Worm (Caenorhabditis elegans): ENCODE data around the gene cutl-15.

Gene cutl-15

DNA sequence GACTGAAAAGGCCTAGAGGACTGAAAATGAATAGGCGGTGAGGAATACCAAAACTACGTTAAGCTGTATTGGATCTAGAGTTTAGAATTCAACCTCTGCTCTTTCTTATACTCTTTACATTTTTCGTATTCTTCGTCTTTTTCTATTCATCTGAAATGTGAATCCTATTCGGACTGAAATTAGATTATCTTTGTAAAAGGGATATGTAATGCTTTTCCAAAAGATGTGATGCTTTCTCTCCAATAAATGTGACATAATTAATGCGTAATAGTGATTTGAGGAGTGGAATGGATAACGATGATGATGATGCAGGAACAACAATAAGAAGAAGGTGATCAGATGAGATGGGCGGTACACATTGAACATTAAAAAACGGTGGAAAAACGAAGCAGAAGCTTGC lies 1.2 kb upstream of the cutl-15 start:
- TF ChIP-seq saeg-2 (GFP tag; IDR thresholded peaks at IDR 0.05) (no peak), nhr-102 (tag; optimal IDR thresholded peaks at IDR 0.05) (no peak), pqm-1 (tag; optimal IDR thresholded peaks at IDR 0.05) (no peak), attf-4 (tag; optimal IDR thresholded peaks at IDR 0.05) (no peak), madf-5 (GFP tag; IDR thresholded peaks at IDR 0.05) (no peak), lin-15B (tag; optimal IDR thresholded peaks at IDR 0.05) (no peak), daf-16 (GFP tag; optimal IDR thresholded peaks at IDR 0.05) (no peak), daf-16 (tag; optimal IDR thresholded peaks at IDR 0.05) (no peak)

DNA sequence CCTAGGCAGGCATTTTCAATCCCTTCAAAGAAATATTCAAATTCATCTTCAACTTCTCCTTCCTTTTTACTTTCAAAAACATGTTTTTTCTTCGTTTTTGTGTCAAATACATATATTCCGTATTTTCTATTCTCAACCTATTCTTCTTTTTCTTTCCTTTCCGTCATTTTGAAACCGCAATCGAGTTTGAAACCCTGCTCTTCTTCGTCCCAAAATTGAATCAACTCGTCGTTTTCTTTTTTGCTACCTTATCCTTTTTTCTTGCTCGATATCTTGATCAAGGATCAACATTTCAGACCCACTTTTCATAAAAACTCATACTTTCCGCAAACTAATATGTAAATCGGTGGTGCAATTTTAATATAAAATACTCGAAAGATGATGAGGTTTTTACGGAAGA lies 2.3 kb downstream of the cutl-15 start:
- TF ChIP-seq jun-1 (tag; optimal IDR thresholded peaks at IDR 0.05) = no peak
- peak; percentile 18 for TF ChIP-seq fkh-10 (GFP tag; optimal IDR thresholded peaks at IDR 0.05)

DNA sequence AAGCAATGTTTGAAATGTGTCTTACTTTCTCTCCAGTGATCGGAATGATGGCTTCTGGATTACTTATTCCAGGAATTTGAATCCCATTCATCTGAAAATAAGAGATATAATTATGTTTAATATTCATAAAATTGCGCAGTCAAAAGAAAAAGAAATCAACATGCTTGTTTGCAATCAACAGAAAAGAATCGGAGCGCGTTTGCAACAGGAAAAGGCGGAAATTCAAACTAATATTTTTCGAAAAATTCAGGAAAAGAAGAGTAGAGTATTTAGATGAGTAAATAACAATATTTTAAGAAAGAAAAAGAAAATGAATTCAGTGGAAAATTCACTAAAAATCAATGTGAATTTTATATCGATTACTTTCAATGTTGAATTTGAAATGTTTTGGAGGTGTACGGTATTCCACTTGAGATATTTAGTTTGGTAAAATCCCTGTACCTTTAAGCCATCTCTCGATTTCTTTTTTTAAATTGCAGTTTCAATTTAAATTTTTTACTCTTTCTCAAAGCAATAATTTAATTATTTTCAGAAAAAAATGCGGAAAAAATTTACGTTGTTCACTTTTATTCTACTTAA lies 7.0 kb downstream of the cutl-15 start, which contains the start of the genes set-17 and T21B10.4:
TSS of gene set-17 (minus strand) at position 127 of the 579 bp plus-strand sequence.
TSS of gene T21B10.4 (plus strand) at position 533 of the 579 bp plus-strand sequence.
- TF ChIP-seq lsy-2 (tag; optimal IDR thresholded peaks at IDR 0.05) (peak in 1 of 2 experiments; percentile 39), nhr-28 (tag; optimal IDR thresholded peaks at IDR 0.05) (no peak), lin-38 (GFP tag; IDR thresholded peaks at IDR 0.05) (peak; percentile 58), hmg-1.1 (GFP tag; IDR thresholded peaks at IDR 0.05) (no peak), nhr-10 (tag; optimal IDR thresholded peaks at IDR 0.05) (no peak), nhr-6 (tag; optimal IDR thresholded peaks at IDR 0.05) (peak; percentile 18), spr-1 (tag; optimal IDR thresholded peaks at IDR 0.05) (no peak), ceh-82 (tag; optimal IDR thresholded peaks at IDR 0.05) (no peak), dmd-8 (GFP tag; IDR thresholded peaks at IDR 0.05) (no peak), daf-16 (GFP tag; optimal IDR thresholded peaks at IDR 0.05) (no peak), daf-16 (tag; optimal IDR thresholded peaks at IDR 0.05) (peak; percentile 71), skn-1 (tag; optimal IDR thresholded peaks at IDR 0.05) (no peak), dpl-1 (GFP tag; optimal IDR thresholded peaks at IDR 0.05) (peak; percentile 79), fos-1 (tag; optimal IDR thresholded peaks at IDR 0.05) (no peak), jun-1 (tag; optimal IDR thresholded peaks at IDR 0.05) (no peak), snpc-1.2 (GFP tag; IDR thresholded peaks at IDR 0.05) (no peak)

DNA sequence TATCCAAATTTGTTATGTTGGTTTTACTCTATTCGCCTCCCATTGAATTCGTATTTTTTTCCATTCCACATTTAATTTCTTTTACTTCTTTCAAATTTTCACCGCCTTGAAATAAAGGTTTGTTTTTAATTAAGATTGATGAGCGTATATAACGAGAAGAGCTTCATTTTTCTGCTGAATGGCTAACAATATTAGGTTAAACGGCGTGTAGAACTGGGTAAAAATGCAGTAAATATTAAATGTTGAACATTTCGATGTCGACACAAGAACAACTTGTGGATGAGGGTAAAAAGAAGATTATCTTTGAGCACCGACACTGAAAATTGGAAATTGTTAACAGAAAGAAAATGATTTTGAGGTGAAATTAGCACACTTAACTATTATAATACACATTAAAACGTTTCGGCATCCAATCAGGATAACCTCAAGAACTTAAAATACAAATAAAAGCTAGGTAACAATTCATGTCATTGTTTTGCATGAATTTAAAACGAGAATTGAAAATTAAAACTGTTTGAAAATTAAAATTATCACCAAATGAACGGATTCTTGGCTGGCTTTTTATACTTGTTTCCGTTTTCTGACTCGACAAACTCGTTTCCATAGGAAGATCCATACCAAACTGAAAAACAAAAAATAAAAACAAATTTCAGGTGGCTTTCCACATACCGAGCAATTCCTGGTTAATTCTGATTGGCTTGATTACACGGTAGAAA lies 8.4 kb downstream of the cutl-15 start:
- TF ChIP-seq hlh-11 (tag; optimal IDR thresholded peaks at IDR 0.05) (no peak), lin-38 (GFP tag; IDR thresholded peaks at IDR 0.05) (peak; percentile 30), ama-1 (optimal IDR thresholded peaks at IDR 0.05) (no peak), T20F7.1 (GFP tag; optimal IDR thresholded peaks at IDR 0.05) (peak; percentile 15), unc-62 (GFP tag; optimal IDR thresholded peaks at IDR 0.05 in 1 of 2) (peak in 1 of 2 experiments; percentile 14), unc-62 (tag; optimal IDR thresholded peaks at IDR 0.05) (no peak), Y48G9A.11 (GFP tag; IDR thresholded peaks at IDR 0.05) (peak; percentile 15; the same call in 1 of the 2 replicates), arid-1 (GFP tag; conservative IDR thresholded peaks at IDR 0.05) (0 out of 2 replicates have a peak, but pooled peaks have one; percentile 30), snpc-1.2 (GFP tag; IDR thresholded peaks at IDR 0.05) (peak; percentile 18; the same call in 1 of the 2 replicates), aha-1 (tag) (peak; percentile 91)

DNA sequence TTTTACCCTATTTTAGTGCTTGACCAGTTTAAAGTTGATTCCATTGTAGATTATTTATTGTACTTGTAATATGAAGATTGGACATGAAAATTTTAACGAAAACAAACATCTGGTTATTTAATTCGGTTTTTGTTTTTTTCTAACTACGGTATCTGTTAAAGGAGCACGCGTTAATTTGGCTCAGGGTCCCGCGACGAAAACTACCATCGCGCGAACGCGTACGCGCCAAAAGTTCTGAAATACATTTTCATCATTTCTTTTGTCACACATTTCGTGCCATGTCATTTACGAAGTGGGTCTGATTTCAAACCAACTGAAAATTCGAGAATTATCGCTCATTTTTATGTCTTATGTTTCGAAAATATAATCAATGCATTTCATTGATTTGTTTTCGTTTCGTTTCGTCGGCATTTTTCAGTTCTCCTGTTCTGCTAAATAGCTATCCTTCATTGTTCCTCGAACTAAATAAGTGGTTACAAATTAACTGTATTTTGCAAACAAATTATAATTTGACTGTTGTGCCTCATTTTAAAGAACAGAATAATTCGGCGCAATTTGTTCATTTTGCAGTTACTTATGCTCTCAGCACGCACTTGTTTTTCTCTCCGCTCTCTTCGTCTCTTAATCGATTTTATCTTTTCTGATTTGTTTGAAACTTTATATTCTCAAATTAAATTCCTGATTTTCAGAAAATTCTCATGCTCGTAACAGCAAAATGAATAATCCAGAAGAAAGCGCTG lies 13.6 kb downstream of the cutl-15 start, which contains the start of gene T21B10.3:
TSS of gene T21B10.3 (plus strand) at position 690 of the 740 bp plus-strand sequence.
- no peak for TF ChIP-seq nhr-102 (tag; optimal IDR thresholded peaks at IDR 0.05)
- TF ChIP-seq lir-3 (tag; optimal IDR thresholded peaks at IDR 0.05) = no peak
- TF ChIP-seq pha-4 (GFP tag; IDR thresholded peaks at IDR 0.05) = peak; percentile 61; the same call in 1 of the 2 replicates
- no peak for TF ChIP-seq pha-4 (tag; optimal IDR thresholded peaks at IDR 0.05)
- TF ChIP-seq snpc-4 (tag; optimal IDR thresholded peaks at IDR 0.05) = no peak
- no peak for TF ChIP-seq F37D6.2 (tag; optimal IDR thresholded peaks at IDR 0.05)
- no peak for TF ChIP-seq ceh-28 (tag; optimal IDR thresholded peaks at IDR 0.05)
- 0 out of 4 replicates have a peak, but pooled peaks of 1 of the 2 experiments have one; percentile 62 for TF ChIP-seq madf-5 (GFP tag; IDR thresholded peaks at IDR 0.05)
- TF ChIP-seq D1046.2 (GFP tag; IDR thresholded peaks at IDR 0.05) = 0 out of 2 replicates have a peak, but pooled peaks have one; percentile 61
- TF ChIP-seq cey-2 (tag; optimal IDR thresholded peaks at IDR 0.05; ENCODE audit: borderline replicate concordance, insufficient read depth) = no peak
- no peak for TF ChIP-seq ZK337.2 (GFP tag; IDR thresholded peaks at IDR 0.05)
- TF ChIP-seq mep-1 (tag; optimal IDR thresholded peaks at IDR 0.05) = peak; percentile 15
- no peak for TF ChIP-seq spr-1 (tag; optimal IDR thresholded peaks at IDR 0.05)
- no peak for TF ChIP-seq skn-1 (tag; optimal IDR thresholded peaks at IDR 0.05)
- TF ChIP-seq mdl-1 (tag; optimal IDR thresholded peaks at IDR 0.05) = no peak

All from whole organism, L4 larva.